Fruit fly (Drosophila melanogaster): Measurements from ENCODE around the gene sba.

sba gene

dm6 chr3R:23924200-23924599 is 1.4 kb upstream of the sba start, which contains the start of gene Ndc1 (continued):
- no peak for TF ChIP-seq CG2875 (GFP tag; optimal IDR thresholded peaks at IDR 0.05)
- TF ChIP-seq Sin3A (optimal IDR thresholded peaks at IDR 0.05) = peak; percentile 42
- TF ChIP-seq fd102C (GFP tag; optimal IDR thresholded peaks at IDR 0.05) = no peak
- TF ChIP-seq unc-4 (GFP tag; IDR thresholded peaks at IDR 0.05; ENCODE audit: partially characterized antibody) = peak; percentile 56; the same call in 1 of the 2 replicates
- no peak for TF ChIP-seq Chrac-16 (GFP tag; optimal IDR thresholded peaks at IDR 0.05)
- TF ChIP-seq dmrt11E (tag; optimal IDR thresholded peaks at IDR 0.05) = no peak
- no peak for TF ChIP-seq Ptx1 (GFP tag; IDR thresholded peaks at IDR 0.05)
- TF ChIP-seq btn (GFP tag; optimal IDR thresholded peaks at IDR 0.05) = no peak
- no peak for TF ChIP-seq Meics (GFP tag; optimal IDR thresholded peaks at IDR 0.05)
- peak; percentile 88 for TF ChIP-seq CG17186 (GFP tag; optimal IDR thresholded peaks at IDR 0.05)

- TF ChIP-seq CG7745 (tag; optimal IDR thresholded peaks at IDR 0.05) (no peak), sim (GFP tag; IDR thresholded peaks at IDR 0.05) (no peak), CG7987 (GFP tag; optimal IDR thresholded peaks at IDR 0.05) (peak; percentile 83), nau (GFP tag; optimal IDR thresholded peaks at IDR 0.05) (peak; percentile 90), CoRest (tag; optimal IDR thresholded peaks at IDR 0.05) (peak; percentile 37), hkb (optimal IDR thresholded peaks at IDR 0.05) (no peak), hkb (GFP tag; IDR thresholded peaks at IDR 0.05) (peak; percentile 64), ems (GFP tag; optimal IDR thresholded peaks at IDR 0.05) (no peak), Jarid2 (GFP tag; optimal IDR thresholded peaks at IDR 0.05) (no peak), Dek (tag; optimal IDR thresholded peaks at IDR 0.05) (peak; percentile 14), bsh (GFP tag; optimal IDR thresholded peaks at IDR 0.05) (peak in 1 of 2 experiments; percentile 47), Ada2b (GFP tag; IDR thresholded peaks at IDR 0.05) (peak; percentile 46), fu2 (GFP tag; optimal IDR thresholded peaks at IDR 0.05) (no peak), NK7.1 (GFP tag; optimal IDR thresholded peaks at IDR 0.05) (no peak), CG4328 (GFP tag; optimal IDR thresholded peaks at IDR 0.05) (peak; percentile 35), wdn (GFP tag; IDR thresholded peaks at IDR 0.05) (0 out of 2 replicates have a peak, but pooled peaks have one; percentile 6), CG34224 (GFP tag; IDR thresholded peaks at IDR 0.05; ENCODE audit: partially characterized antibody) (0 out of 3 replicates have a peak, but pooled peaks have one; percentile 6), CG2889 (GFP tag; IDR thresholded peaks at IDR 0.05) (0 out of 3 replicates have a peak, but pooled peaks have one; percentile 12), otp (GFP tag; IDR thresholded peaks at IDR 0.05) (peak; percentile 49; the same call in 1 of the 3 replicates), Hey (tag; optimal IDR thresholded peaks at IDR 0.05) (peak; percentile 56), nom (GFP tag; optimal IDR thresholded peaks at IDR 0.05) (no peak), CG4404 (GFP tag; IDR thresholded peaks at IDR 0.05) (no peak), B-H1 (GFP tag; IDR thresholded peaks at IDR 0.05) (0 out of 3 replicates have a peak, but pooled peaks have one; percentile 37), CG17568 (GFP tag; optimal IDR thresholded peaks at IDR 0.05) (peak; percentile 22), Pdp1 (GFP tag; optimal IDR thresholded peaks at IDR 0.05) (no peak), tup (GFP tag; optimal IDR thresholded peaks at IDR 0.05) (peak; percentile 12), dmrt11E (tag; optimal IDR thresholded peaks at IDR 0.05) (no peak), sens-2 (GFP tag; IDR thresholded peaks at IDR 0.05) (no peak), CG3838 (GFP tag; optimal IDR thresholded peaks at IDR 0.05) (no peak), slbo (GFP tag; IDR thresholded peaks at IDR 0.05) (peak; percentile 40), peb (GFP tag; IDR thresholded peaks at IDR 0.05) (0 out of 2 replicates have a peak, but pooled peaks have one; percentile 22), CG16863 (GFP tag; optimal IDR thresholded peaks at IDR 0.05) (no peak), Deaf1 (tag; optimal IDR thresholded peaks at IDR 0.05) (no peak), CG31224 (GFP tag; IDR thresholded peaks at IDR 0.05) (peak; percentile 43; the same call in 1 of the 2 replicates), Rfx (GFP tag; IDR thresholded peaks at IDR 0.05) (peak; percentile 59), scrt (GFP tag; optimal IDR thresholded peaks at IDR 0.05) (no peak), mld (GFP tag; IDR thresholded peaks at IDR 0.05; ENCODE audit: partially characterized antibody) (no peak), cas (GFP tag; IDR thresholded peaks at IDR 0.05) (no peak), ranshi (GFP tag; IDR thresholded peaks at IDR 0.05) (peak; percentile 62; the same call in 1 of the 2 replicates)
Measured at dm6 chr3R:23921701-23922501, 872 bp downstream of the sba start.

Measured in whole organism, embryonic.